Fruit fly (Drosophila melanogaster) Kc167 (cell line): ENCODE measurements around the gene Nsf2.

Experiments used
- Myc ChIP-seq: fragments of >200 bp; optimal IDR thresholded peaks from 2 replicates; lab custom pipeline; 2017; ENCODE audit warnings: missing external identifiers
- Sin3A ChIP-seq: fragments of >200 bp; optimal IDR thresholded peaks from 2 replicates; lab custom pipeline; 2018; ENCODE audit warnings: missing external identifiers
- h ChIP-seq: fragments of >200 bp; optimal IDR thresholded peaks from 3 replicates; lab custom pipeline; 2018; ENCODE audit warnings: missing external identifiers
- insv ChIP-seq: fragments of >200 bp; optimal IDR thresholded peaks from 3 replicates; lab custom pipeline; 2018; ENCODE audit warnings: missing external identifiers
- psq ChIP-seq: fragments of >200 bp; optimal IDR thresholded peaks from 2 replicates; lab custom pipeline; 2017; ENCODE audit warnings: missing external identifiers
- ttk ChIP-seq: sonication (Bioruptor generic); optimal IDR thresholded peaks from 2 replicates; lab custom pipeline; 2017; ENCODE audit warnings: missing external identifiers

Nsf2 gene

DNA sequence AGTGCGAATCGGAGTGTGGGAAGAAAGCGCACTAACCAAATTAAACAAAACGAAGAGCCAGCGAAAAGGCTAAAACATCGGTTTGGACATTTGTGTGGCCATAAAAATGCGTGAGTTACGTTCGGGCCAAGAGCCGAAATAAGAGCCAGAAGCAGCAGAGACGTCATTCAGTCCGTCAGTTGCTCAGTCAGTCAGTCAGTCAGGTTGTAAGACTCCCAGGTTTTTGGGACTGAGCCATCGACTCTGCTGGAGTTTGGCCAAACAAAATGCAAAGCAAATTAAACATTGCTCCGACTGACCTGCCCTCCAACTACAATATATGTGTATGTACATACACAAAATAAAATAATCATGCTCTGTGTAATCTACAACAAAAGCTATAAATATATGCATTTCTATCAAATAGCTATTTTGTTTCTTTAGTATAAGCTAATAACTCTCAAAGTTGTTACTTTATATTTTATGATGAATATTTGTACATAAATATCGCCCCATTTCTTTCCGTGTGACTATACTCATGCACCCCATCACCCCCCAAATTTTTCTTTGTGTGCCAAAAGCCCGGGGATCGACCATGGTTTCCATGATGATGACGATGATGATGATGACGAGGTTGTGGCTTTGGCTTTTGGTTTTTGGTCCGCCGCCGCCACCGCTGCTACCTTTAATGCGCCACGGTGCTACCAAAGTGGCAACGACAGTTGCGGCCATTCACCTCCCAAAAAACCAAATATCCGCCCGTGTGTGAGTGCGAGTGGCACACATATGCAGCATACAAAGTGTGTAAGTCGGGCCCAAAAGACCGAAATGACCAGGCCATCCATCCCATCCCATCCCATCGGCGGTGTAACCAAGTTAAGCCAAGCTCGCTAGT is 44.4 kb downstream of the Nsf2 start:
- TF ChIP-seq h (lab: Kevin White, UChicago) (no peak), ttk (no peak), Sin3A (lab: Kevin White, UChicago) (no peak), Myc (lab: Kevin White, UChicago) (no peak), psq (lab: Kevin White, UChicago) (no peak), insv (lab: Kevin White, UChicago) (no peak)

DNA sequence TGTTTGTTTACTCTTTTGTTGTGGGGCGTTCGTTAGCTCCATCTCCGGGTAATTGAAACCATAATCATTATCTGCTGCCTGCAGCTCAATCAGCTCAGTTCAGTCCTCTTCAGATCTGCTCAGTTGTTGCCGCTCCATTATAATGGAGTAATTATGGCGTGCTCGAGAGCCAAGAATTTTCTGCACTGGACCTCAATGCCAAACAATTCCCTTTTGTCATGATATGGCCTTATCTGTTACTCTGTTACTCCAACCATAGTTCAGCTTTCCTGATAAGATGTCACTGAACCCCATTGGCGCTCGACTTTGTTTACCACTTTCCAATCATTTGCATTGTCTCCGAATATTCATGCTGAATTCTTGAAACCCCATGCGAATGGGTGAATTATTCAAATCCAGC is 47.0 kb downstream of the Nsf2 start:
- TF ChIP-seq insv (lab: Kevin White, UChicago) (no peak), Sin3A (lab: Kevin White, UChicago) (no peak), Myc (lab: Kevin White, UChicago) (no peak), psq (lab: Kevin White, UChicago) (no peak), h (lab: Kevin White, UChicago) (no peak), ttk (no peak)

DNA sequence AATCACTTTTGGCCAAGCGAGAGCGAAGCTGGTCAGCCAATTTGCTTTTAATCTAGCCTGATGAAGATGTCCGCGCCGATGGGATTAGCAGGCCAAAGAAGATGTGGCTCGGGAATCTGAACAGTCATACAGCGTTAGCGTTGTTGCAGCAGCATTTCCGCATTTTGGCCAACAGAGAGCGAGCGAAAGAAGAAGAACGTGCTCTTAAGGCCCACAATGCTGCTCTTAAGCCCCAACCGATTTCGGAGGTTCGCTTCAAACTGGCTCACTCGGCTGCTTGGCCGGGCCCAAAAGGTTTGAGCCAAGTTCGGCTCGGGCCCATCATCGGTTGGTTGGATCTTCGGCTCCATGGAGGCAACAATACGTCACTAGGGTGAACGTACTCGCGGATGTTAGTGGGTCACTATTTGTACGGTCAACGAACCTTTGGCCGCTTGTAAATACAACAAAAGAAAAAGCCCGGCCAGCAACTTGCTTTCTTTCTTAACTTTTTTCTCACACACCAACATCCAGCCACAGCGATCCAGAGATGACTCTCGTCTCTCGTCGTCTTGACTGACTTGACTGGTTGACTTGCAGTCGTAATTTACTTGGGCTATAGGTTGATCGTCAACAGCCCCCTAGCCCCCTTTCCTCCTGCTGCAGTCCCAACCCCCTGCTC is 48.0 kb downstream of the Nsf2 start:
- TF ChIP-seq Myc (lab: Kevin White, UChicago) (no peak), psq (lab: Kevin White, UChicago) (no peak), insv (lab: Kevin White, UChicago) (no peak), ttk (no peak), Sin3A (lab: Kevin White, UChicago) (no peak)

DNA sequence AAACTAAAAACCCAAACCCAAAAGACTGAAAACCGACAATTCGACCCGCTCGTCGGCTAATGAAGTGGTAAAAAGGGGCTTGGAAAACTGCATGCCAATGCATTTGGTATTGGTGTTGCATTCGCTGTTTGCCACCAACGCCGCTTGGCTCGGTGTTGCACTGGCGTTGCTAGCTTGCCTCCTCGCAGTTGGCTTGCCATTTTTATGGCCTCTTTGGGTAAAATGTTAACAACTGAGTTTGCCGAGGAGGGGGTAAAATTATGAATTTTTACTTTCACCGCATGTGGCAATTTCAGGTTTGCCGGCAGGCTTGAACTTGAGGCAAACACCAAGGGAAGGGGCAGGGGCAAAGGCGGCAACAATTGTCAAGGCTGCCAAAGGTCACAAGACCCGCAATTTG is 49.1 kb downstream of the Nsf2 start:
- TF ChIP-seq psq (lab: Kevin White, UChicago) (no peak), Sin3A (lab: Kevin White, UChicago) (no peak), Myc (lab: Kevin White, UChicago) (no peak), insv (lab: Kevin White, UChicago) (no peak), h (lab: Kevin White, UChicago) (no peak)

DNA sequence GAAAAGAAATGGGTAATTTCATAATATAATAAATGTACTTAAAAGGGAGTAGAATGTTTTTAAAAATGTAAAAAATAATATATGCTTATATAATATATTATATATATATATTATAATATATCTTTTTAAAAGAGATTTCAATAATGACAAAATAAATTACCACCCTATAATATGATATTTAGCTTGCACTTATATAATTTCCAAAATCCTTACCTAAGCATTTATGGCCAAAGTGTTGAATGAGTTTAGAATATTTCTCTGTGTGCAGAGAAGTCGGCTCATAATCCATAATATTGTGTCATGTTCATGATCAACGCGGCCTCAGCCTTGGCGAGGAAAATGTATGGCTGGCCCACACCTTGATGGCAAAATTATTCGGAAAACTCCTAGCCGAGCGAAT is 49.6 kb downstream of the Nsf2 start:
- TF ChIP-seq insv (lab: Kevin White, UChicago) = no peak
- TF ChIP-seq Myc (lab: Kevin White, UChicago) = no peak
- no peak for TF ChIP-seq ttk
- TF ChIP-seq Sin3A (lab: Kevin White, UChicago) = no peak
- TF ChIP-seq psq (lab: Kevin White, UChicago) = no peak
- no peak for TF ChIP-seq h (lab: Kevin White, UChicago)

DNA sequence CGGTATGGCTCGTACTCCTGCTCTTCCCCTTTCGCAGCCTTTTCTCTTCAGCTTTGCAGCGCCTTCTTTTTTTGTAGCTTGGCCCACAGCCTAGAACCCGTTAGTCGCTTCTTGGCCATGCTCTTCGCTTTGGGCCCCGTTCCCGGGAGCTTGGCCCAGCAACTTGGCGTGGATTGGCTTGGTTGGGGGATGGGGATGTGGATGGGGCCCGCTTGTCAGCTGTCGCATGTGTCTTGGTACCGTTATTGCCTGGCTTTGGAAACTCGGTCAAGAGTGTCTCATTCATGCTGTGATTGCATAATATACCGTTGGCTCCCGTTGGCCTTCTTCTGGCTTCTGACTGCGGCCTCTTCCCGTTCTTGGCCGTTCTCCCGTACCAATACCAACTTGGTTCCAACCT is 51.9 kb downstream of the Nsf2 start:
- TF ChIP-seq psq (lab: Kevin White, UChicago) = no peak
- no peak for TF ChIP-seq Sin3A (lab: Kevin White, UChicago)
- no peak for TF ChIP-seq h (lab: Kevin White, UChicago)
- TF ChIP-seq Myc (lab: Kevin White, UChicago) = no peak
- TF ChIP-seq insv (lab: Kevin White, UChicago) = no peak
- TF ChIP-seq ttk = no peak
